Worm (Caenorhabditis elegans) whole organism, young adult: ENCODE measurements around the gene ifa-4.

Experiments used
- B0019.2 ChIP-seq: fragments of 200-800 bp; sonication (Bioruptor generic); conservative IDR thresholded peaks from 2 replicates; pipeline ENCODE4 v1.3.6; 2022; ENCODE audit warnings: missing genetic modification reagents, missing genetic modification characterization, missing compliant biosample characterization
- D2030.7 ChIP-seq: fragments of 200-800 bp; sonication (Bioruptor generic); IDR thresholded peaks from 2 replicates; pipeline ENCODE4 v1.3.6; 2022; ENCODE audit warnings: missing genetic modification reagents, missing genetic modification characterization, missing compliant biosample characterization
- F23B12.7 ChIP-seq: sonication (generic microtip); optimal IDR thresholded peaks from 2 replicates; lab custom pipeline; 2017; ENCODE audit warnings: missing genetic modification characterization, mild to moderate bottlenecking, missing compliant biosample characterization, antibody characterized with exemption, moderate library complexity; ENCODE audit not compliant: insufficient read depth
- F39B2.1 ChIP-seq: fragments of 200-800 bp; sonication (Bioruptor generic); IDR thresholded peaks from 2 replicates; pipeline ENCODE4 v1.3.6; 2022; ENCODE audit warnings: missing genetic modification reagents, missing genetic modification characterization, missing compliant biosample characterization
- Y79H2A.3 ChIP-seq: fragments of 200-800 bp; sonication (Bioruptor generic); conservative IDR thresholded peaks from 2 replicates; pipeline ENCODE4 v1.3.6; 2022; ENCODE audit warnings: missing genetic modification reagents, missing genetic modification characterization, missing compliant biosample characterization
- aptf-2 ChIP-seq: fragments of 200-800 bp; sonication (Bioruptor generic); conservative IDR thresholded peaks from 2 replicates; pipeline ENCODE4 v1.3.6; 2022; ENCODE audit warnings: missing genetic modification reagents, missing genetic modification characterization, missing compliant biosample characterization
- bed-2 ChIP-seq: fragments of 200-800 bp; sonication (Bioruptor generic); IDR thresholded peaks from 2 replicates; pipeline ENCODE4 v1.3.6; 2022; ENCODE audit warnings: missing genetic modification reagents, missing genetic modification characterization, missing compliant biosample characterization
- ceh-40 ChIP-seq: fragments of 200-800 bp; sonication (Bioruptor generic); IDR thresholded peaks from 2 replicates; pipeline ENCODE4 v1.3.6; 2022; ENCODE audit warnings: missing genetic modification characterization, missing compliant biosample characterization
- ceh-58 ChIP-seq: fragments of 200-800 bp; sonication (Bioruptor generic); IDR thresholded peaks from 2 replicates; pipeline ENCODE4 v1.3.6; 2022; ENCODE audit warnings: missing genetic modification characterization, missing compliant biosample characterization
- ceh-91 ChIP-seq: fragments of 200-800 bp; sonication (Bioruptor generic); IDR thresholded peaks from 2 replicates; pipeline ENCODE4 v1.3.6; 2022; ENCODE audit warnings: missing genetic modification reagents, missing genetic modification characterization, missing compliant biosample characterization
- dox-1 ChIP-seq: fragments of 200-800 bp; sonication (Bioruptor generic); IDR thresholded peaks from 2 replicates; pipeline ENCODE4 v1.3.6; 2022; ENCODE audit warnings: missing genetic modification reagents, missing genetic modification characterization, missing compliant biosample characterization
- efl-1 ChIP-seq: fragments of 150-350 bp; optimal IDR thresholded peaks from 2 replicates; lab custom pipeline; 2014; ENCODE audit warnings: missing biosample characterization, missing genetic modification reagents, missing genetic modification characterization
- egl-18 ChIP-seq: fragments of 200-800 bp; sonication (Bioruptor generic); IDR thresholded peaks from 2 replicates; pipeline ENCODE4 v1.3.6; 2022; ENCODE audit warnings: missing genetic modification reagents, missing genetic modification characterization, missing compliant biosample characterization
- ekl-4 ChIP-seq: fragments of 200-800 bp; sonication (Bioruptor generic); IDR thresholded peaks from 2 replicates; pipeline ENCODE4 v1.3.6; 2022; ENCODE audit warnings: missing genetic modification reagents, missing genetic modification characterization, missing compliant biosample characterization
- ets-4 ChIP-seq: fragments of 200-800 bp; sonication (Bioruptor generic); optimal IDR thresholded peaks from 2 replicates; lab custom pipeline; 2018; ENCODE audit warnings: mild to moderate bottlenecking, missing genetic modification characterization, missing compliant biosample characterization
- fkh-3 ChIP-seq: sonication (generic microtip); optimal IDR thresholded peaks from 2 replicates; lab custom pipeline; 2016; ENCODE audit warnings: mild to moderate bottlenecking, missing genetic modification characterization, missing compliant biosample characterization
- hmg-1.2 ChIP-seq: fragments of 200-800 bp; sonication (Bioruptor generic); IDR thresholded peaks from 2 replicates; pipeline ENCODE4 v1.3.6; 2022; ENCODE audit warnings: missing genetic modification reagents, missing genetic modification characterization, missing compliant biosample characterization
- hmg-20 ChIP-seq: fragments of 200-800 bp; sonication (Bioruptor generic); IDR thresholded peaks from 2 replicates; pipeline ENCODE4 v1.3.6; 2022; ENCODE audit warnings: missing genetic modification reagents, missing genetic modification characterization, missing compliant biosample characterization
- hrde-1 ChIP-seq: sonication (generic microtip); optimal IDR thresholded peaks from 2 replicates; lab custom pipeline; 2016; ENCODE audit warnings: missing genetic modification characterization, mild to moderate bottlenecking, missing compliant biosample characterization, moderate library complexity, missing genotype, missing genetic modification reagents, borderline replicate concordance
- hsf-1 ChIP-seq: fragments of 200-800 bp; sonication (Bioruptor generic); IDR thresholded peaks from 2 replicates; pipeline ENCODE4 v1.3.6; 2022; ENCODE audit warnings: missing genetic modification reagents, missing genetic modification characterization, missing compliant biosample characterization
- let-526 ChIP-seq: fragments of 200-800 bp; sonication (Bioruptor generic); IDR thresholded peaks from 2 replicates; pipeline ENCODE4 v1.3.6; 2022; ENCODE audit warnings: missing genetic modification reagents, missing genetic modification characterization, missing compliant biosample characterization
- lin-35 ChIP-seq, 3 experiments: fragments of 150-350 bp in 2 of 3; sonication (generic microtip) in 1 of 3; optimal IDR thresholded peaks; 2 replicates each; lab custom pipeline; 2014 to 2018; ENCODE audit warnings: missing biosample characterization in 3 of 3, missing genetic modification characterization in 3 of 3, missing genetic modification reagents in 3 of 3
- madf-6 ChIP-seq: fragments of 200-800 bp; sonication (Bioruptor generic); IDR thresholded peaks from 2 replicates; pipeline ENCODE4 v1.3.6; 2022; ENCODE audit warnings: missing genetic modification reagents, missing genetic modification characterization, missing compliant biosample characterization
- mel-28 ChIP-seq: sonication (generic microtip); optimal IDR thresholded peaks from 2 replicates; lab custom pipeline; 2016; ENCODE audit warnings: borderline replicate concordance, mild to moderate bottlenecking, missing genetic modification characterization, missing compliant biosample characterization
- nfya-2 ChIP-seq: fragments of 200-800 bp; sonication (Bioruptor generic); IDR thresholded peaks from 2 replicates; pipeline ENCODE4 v1.3.6; 2022; ENCODE audit warnings: missing genetic modification reagents, missing genetic modification characterization, missing compliant biosample characterization
- nfyb-1 ChIP-seq: fragments of 200-800 bp; sonication (Bioruptor generic); IDR thresholded peaks from 2 replicates; pipeline ENCODE4 v1.3.6; 2022; ENCODE audit warnings: missing genetic modification reagents, missing genetic modification characterization, missing compliant biosample characterization
- nhr-120 ChIP-seq: fragments of 200-800 bp; sonication (Bioruptor generic); IDR thresholded peaks from 2 replicates; pipeline ENCODE4 v1.3.6; 2022; ENCODE audit warnings: missing genetic modification characterization, missing compliant biosample characterization
- nhr-179 ChIP-seq: sonication (generic microtip); optimal IDR thresholded peaks from 2 replicates; lab custom pipeline; 2016; ENCODE audit warnings: mild to moderate bottlenecking, missing genetic modification characterization, missing compliant biosample characterization
- nhr-90 ChIP-seq: sonication (generic microtip); optimal IDR thresholded peaks from 2 replicates; lab custom pipeline; 2016; ENCODE audit warnings: missing genotype, mild to moderate bottlenecking, missing genetic modification characterization, missing compliant biosample characterization
- pha-4 ChIP-seq: fragments of 150-350 bp; sonication (generic microtip); optimal IDR thresholded peaks from 2 replicates; lab custom pipeline; 2014; ENCODE audit warnings: missing biosample characterization, missing genetic modification reagents, missing genetic modification characterization
- rec-8 ChIP-seq, 2 experiments: sonication (generic microtip); optimal IDR thresholded peaks; 2 replicates each; lab custom pipeline; 2016; ENCODE audit warnings: mild to moderate bottlenecking in 2 of 2, missing genetic modification characterization in 2 of 2, missing genetic modification reagents in 2 of 2, missing genotype in 2 of 2, missing biosample characterization in 1 of 2, missing compliant biosample characterization in 1 of 2, moderate library complexity in 1 of 2
- snpc-1.1 ChIP-seq: sonication (generic microtip); optimal IDR thresholded peaks from 2 replicates; lab custom pipeline; 2017; ENCODE audit warnings: missing genetic modification characterization, mild to moderate bottlenecking, missing compliant biosample characterization, antibody characterized with exemption, moderate library complexity, missing genotype, missing genetic modification reagents; ENCODE audit not compliant: insufficient read depth
- snpc-4 ChIP-seq, 5 experiments: fragments of 150-350 bp in 1 of 5; sonication (generic microtip) in 4 of 5; optimal IDR thresholded peaks; 2 replicates each; lab custom pipeline; 2014 to 2018; ENCODE audit warnings: missing genetic modification characterization in 5 of 5, missing biosample characterization in 3 of 5, antibody characterized with exemption in 2 of 5, mild to moderate bottlenecking in 2 of 5, missing compliant biosample characterization in 2 of 5, missing genotype in 2 of 5, moderate library complexity in 2 of 5, missing genetic modification reagents in 1 of 5
- tbp1 ChIP-seq: fragments of 200-800 bp; sonication (Bioruptor generic); optimal IDR thresholded peaks from 2 replicates; lab custom pipeline; 2018; ENCODE audit warnings: mild to moderate bottlenecking, missing genetic modification characterization, missing compliant biosample characterization
- unc-130 ChIP-seq: sonication (generic microtip); optimal IDR thresholded peaks from 2 replicates; lab custom pipeline; 2016; ENCODE audit warnings: missing genetic modification reagents, missing genetic modification characterization, missing compliant biosample characterization
- xnd-1 ChIP-seq: sonication (generic microtip); optimal IDR thresholded peaks from 2 replicates; lab custom pipeline; 2016; ENCODE audit warnings: missing genotype, missing genetic modification reagents, missing genetic modification characterization, missing compliant biosample characterization
- ztf-25 ChIP-seq: fragments of 200-800 bp; sonication (Bioruptor generic); IDR thresholded peaks from 2 replicates; pipeline ENCODE4 v1.3.6; 2022; ENCODE audit warnings: missing genetic modification reagents, missing genetic modification characterization, missing compliant biosample characterization

The ifa-4 gene

DNA sequence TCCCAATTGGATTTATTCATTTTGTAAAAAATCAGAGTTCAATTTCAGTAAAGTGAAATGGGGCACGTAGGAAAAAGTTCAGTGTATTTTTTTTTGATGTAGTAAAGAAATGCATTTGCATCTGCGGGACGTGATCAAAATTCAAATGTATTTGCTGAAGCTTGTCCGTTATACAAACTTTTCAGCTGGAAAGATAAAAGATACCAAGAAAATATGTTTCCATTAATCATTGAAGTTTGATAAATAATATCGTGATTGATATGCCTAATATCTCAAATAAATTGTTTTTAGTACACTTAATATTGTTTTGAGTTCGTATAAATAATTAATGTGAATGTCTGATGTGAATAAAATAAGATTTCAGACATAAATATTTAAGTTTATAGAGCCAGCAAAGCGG lies 13.4 kb downstream of the ifa-4 start:
- TF ChIP-seq ceh-40 (GFP tag; lab: Robert Waterston, UW) = no peak
- TF ChIP-seq nfya-2 (GFP tag; lab: Robert Waterston, UW) = no peak
- no peak for TF ChIP-seq egl-18
- no peak for TF ChIP-seq Y79H2A.3
- no peak for TF ChIP-seq bed-2 (GFP tag; lab: Robert Waterston, UW)
- no peak for TF ChIP-seq efl-1 (GFP tag; lab: Kevin White, UChicago)
- TF ChIP-seq hrde-1 (tag; lab: Kevin White, UChicago) = no peak
- no peak for TF ChIP-seq fkh-3 (tag; lab: Kevin White, UChicago)
- no peak for TF ChIP-seq hmg-1.2 (GFP tag; lab: Robert Waterston, UW)
- TF ChIP-seq nhr-120 (GFP tag; lab: Robert Waterston, UW) = no peak
- no peak for TF ChIP-seq B0019.2
- TF ChIP-seq aptf-2 (GFP tag; lab: Robert Waterston, UW) = no peak
- TF ChIP-seq xnd-1 = no peak
- no peak for TF ChIP-seq ztf-25 (GFP tag; lab: Robert Waterston, UW)
- TF ChIP-seq nfyb-1 = no peak
- TF ChIP-seq unc-130 (GFP tag; lab: Kevin White, UChicago) = no peak

DNA sequence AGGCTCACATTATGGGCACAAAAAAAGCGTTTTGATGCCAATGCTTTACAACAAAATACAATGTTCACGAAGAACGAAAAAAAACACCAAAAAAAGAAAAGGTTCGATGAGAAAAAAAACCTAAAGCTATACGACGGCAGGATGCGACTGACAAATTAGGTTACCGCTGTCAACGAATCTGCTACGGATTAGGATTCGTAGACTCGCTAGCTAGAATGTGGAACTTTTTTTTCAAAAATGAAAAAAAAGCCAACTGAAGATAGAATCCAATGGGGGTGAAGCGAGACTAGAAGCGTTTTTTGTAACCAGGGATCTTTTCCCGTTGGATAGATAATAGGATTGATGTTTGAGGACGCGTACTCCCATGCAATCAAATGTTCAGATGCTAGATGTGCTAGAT lies 13.8 kb downstream of the ifa-4 start:
- TF ChIP-seq pha-4 (tag; lab: Kevin White, UChicago) (no peak), hsf-1 (GFP tag; lab: Robert Waterston, UW) (no peak), efl-1 (GFP tag; lab: Kevin White, UChicago) (no peak), lin-35 (GFP tag; optimal IDR thresholded peaks at IDR 0.05; lab: Kevin White, UChicago) (peak in 1 of 3 experiments; percentile 6)
- TF ChIP-seq, all 124 proteins: peak for 1

DNA sequence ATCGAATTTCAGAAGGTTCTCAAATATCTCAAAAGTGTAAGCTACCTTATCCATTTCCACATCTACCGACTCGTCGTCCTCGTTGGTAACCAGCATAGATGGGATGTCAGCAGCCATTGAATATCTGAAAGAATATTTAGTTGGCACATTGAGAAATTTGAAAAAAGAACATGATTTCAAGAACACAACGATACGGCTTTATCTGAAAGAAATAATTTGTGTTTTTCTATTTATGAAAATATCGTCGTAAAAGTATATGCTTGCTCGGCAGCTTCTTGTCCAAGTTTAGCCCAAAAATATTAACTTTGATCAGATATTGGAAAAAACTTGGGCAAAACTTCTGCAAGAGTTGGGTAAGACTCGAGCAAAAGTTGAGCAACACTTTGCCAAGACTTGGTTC lies 15.1 kb downstream of the ifa-4 start, which contains the start of gene T07F12.4:
TSS of gene T07F12.4 (minus strand) at position 130 of the 400 bp plus-strand sequence.
- TF ChIP-seq let-526 (GFP tag; lab: Robert Waterston, UW) = no peak
- no peak for TF ChIP-seq hmg-20 (GFP tag; lab: Robert Waterston, UW)
- no peak for TF ChIP-seq ets-4 (GFP tag; lab: Kevin White, UChicago)
- no peak for TF ChIP-seq F23B12.7
- no peak for TF ChIP-seq tbp1 (GFP tag; lab: Kevin White, UChicago)
- TF ChIP-seq dox-1 (GFP tag; lab: Robert Waterston, UW) = no peak
- TF ChIP-seq snpc-4 (GFP tag; optimal IDR thresholded peaks at IDR 0.05; lab: Kevin White, UChicago) = no peak
- TF ChIP-seq snpc-4 (tag; optimal IDR thresholded peaks at IDR 0.05; lab: Kevin White, UChicago) = no peak
- TF ChIP-seq rec-8 (tag; optimal IDR thresholded peaks at IDR 0.05; lab: Kevin White, UChicago) = no peak
- no peak for TF ChIP-seq nhr-179 (tag; lab: Kevin White, UChicago)
- TF ChIP-seq snpc-1.1 (tag; lab: Kevin White, UChicago) = no peak
- TF ChIP-seq ceh-91 (GFP tag; lab: Robert Waterston, UW) = no peak
- no peak for TF ChIP-seq mel-28
- TF ChIP-seq ekl-4 = no peak
- no peak for TF ChIP-seq F39B2.1 (GFP tag; lab: Robert Waterston, UW)
- TF ChIP-seq ceh-58 = no peak
- TF ChIP-seq D2030.7 = no peak
- TF ChIP-seq nhr-90 (tag; lab: Kevin White, UChicago) = no peak
- no peak for TF ChIP-seq madf-6 (GFP tag; lab: Robert Waterston, UW)
- no peak for TF ChIP-seq pha-4 (tag; lab: Kevin White, UChicago)
